Worm (Caenorhabditis elegans) whole organism, mixed stage, embryonic: Measurements from ENCODE around the gene T25B9.11.

Experiments used
- blmp-1 ChIP-seq: fragments of 150-350 bp; optimal IDR thresholded peaks from 2 replicates; lab custom pipeline; 2014; ENCODE audit warnings: missing biosample characterization, missing genetic modification characterization
- ces-1 ChIP-seq: fragments of 150-350 bp; optimal IDR thresholded peaks from 2 replicates; lab custom pipeline; 2014; ENCODE audit warnings: missing biosample characterization, missing genetic modification reagents, missing genetic modification characterization
- lsy-2 ChIP-seq: fragments of 150-350 bp; optimal IDR thresholded peaks from 2 replicates; lab custom pipeline; 2014; ENCODE audit warnings: missing biosample characterization, missing genetic modification characterization
- mep-1 ChIP-seq: fragments of 150-350 bp; optimal IDR thresholded peaks from 2 replicates; lab custom pipeline; 2017; ENCODE audit warnings: missing biosample characterization, missing genetic modification reagents, missing genetic modification characterization, inconsistent platforms
- nhr-12 ChIP-seq: fragments of 150-350 bp; optimal IDR thresholded peaks from 2 replicates; lab custom pipeline; 2014; ENCODE audit warnings: missing biosample characterization, missing genetic modification characterization
- pha-4 ChIP-seq: fragments of 150-350 bp; optimal IDR thresholded peaks from 2 replicates; lab custom pipeline; 2018; ENCODE audit warnings: missing biosample characterization, missing genetic modification reagents, missing genetic modification characterization
- sptf-1 ChIP-seq: sonication (generic microtip); optimal IDR thresholded peaks from 2 replicates; lab custom pipeline; 2017; ENCODE audit warnings: mild to moderate bottlenecking, missing genetic modification characterization, moderate library complexity, missing compliant biosample characterization
- tbx-8 ChIP-seq: fragments of 200-800 bp; sonication (Bioruptor generic); optimal IDR thresholded peaks from 2 replicates; lab custom pipeline; 2018; ENCODE audit warnings: mild to moderate bottlenecking, missing genetic modification characterization, moderate library complexity, missing compliant biosample characterization
- unc-39 ChIP-seq: fragments of 150-350 bp; optimal IDR thresholded peaks from 2 replicates; lab custom pipeline; 2014; ENCODE audit warnings: missing biosample characterization, missing genetic modification characterization
- ztf-11 ChIP-seq: fragments of 150-350 bp; optimal IDR thresholded peaks from 2 replicates; lab custom pipeline; 2014; ENCODE audit warnings: missing biosample characterization, missing genetic modification characterization

DNA sequence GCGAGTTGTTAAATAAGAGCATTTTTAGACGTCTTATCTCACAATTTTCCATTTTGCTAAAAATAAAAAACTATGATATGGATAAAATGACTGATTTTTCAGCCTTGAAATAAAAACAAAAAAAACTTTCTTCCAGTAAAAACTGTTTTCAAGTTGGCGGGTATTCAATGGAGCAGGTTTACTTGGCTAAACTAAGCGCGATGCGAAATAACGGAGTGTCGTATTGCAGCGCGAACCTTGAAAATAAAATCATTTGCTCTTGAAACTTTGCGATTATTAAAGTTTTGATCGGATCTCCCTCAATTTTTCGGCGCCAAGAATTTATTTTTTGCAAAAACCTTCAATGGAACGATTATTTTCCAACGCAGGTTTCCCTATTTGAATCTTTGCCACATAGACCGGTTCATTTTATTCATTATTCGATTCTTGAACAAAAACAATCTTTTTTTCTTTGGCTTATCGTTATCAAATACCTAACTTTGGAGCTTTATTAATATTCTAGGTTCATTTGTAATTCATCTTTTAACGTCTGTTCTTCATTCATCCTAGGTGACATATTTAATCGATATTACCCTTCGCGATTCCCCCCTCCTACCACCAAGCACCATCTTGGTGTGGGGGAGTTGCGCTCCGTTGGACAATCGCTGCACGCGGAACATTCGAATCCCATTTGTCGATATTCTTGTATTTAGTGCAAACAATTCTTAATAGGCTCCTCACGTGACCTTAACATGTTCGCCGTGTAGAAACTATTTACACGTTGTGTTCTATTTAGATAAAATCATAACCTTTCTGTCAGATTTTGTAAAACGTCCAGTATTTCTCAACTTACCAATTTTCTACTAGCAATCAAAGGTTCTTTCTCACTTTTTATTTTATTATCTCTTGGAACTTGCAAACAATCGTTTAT, 29.5 kb upstream of the T25B9.11 start, which contains the start of the genes orc-5 and cyb-1:
- TF ChIP-seq sptf-1 (tag; lab: Kevin White, UChicago) (peak; percentile 42), nhr-12 (tag; lab: Kevin White, UChicago) (no peak), pha-4 (tag; lab: Kevin White, UChicago) (peak; percentile 54), tbx-8 (GFP tag; lab: Kevin White, UChicago) (no peak), ces-1 (GFP tag; lab: Kevin White, UChicago) (peak; percentile 55), blmp-1 (tag; lab: Kevin White, UChicago) (no peak), mep-1 (tag; lab: Kevin White, UChicago) (peak; percentile 71), ztf-11 (tag; lab: Kevin White, UChicago) (no peak), lsy-2 (tag; lab: Kevin White, UChicago) (peak; percentile 47), unc-39 (no peak)
